Fruit fly (Drosophila melanogaster): ENCODE data around the gene CG31674.
A peak's percentile ranks its signal among the peaks of the same experiment; 100 is the strongest.

The CG31674 gene

dm6 chr2L:20811039-20811652 lies 19.9 kb upstream of the CG31674 start (continued):
- TF ChIP-seq CG6689 (GFP tag; IDR thresholded peaks at IDR 0.05) (peak; percentile 59), dati (GFP tag; IDR thresholded peaks at IDR 0.05) (no peak), E2f1 (GFP tag; IDR thresholded peaks at IDR 0.05) (peak; percentile 55; the same call in 1 of the 2 replicates), Bdp1 (GFP tag; optimal IDR thresholded peaks at IDR 0.05) (no peak), fru (optimal IDR thresholded peaks at IDR 0.05) (no peak), CG13624 (GFP tag; optimal IDR thresholded peaks at IDR 0.05) (peak; percentile 2), sob (GFP tag; IDR thresholded peaks at IDR 0.05) (no peak), CG13123 (GFP tag; optimal IDR thresholded peaks at IDR 0.05) (no peak), Optix (GFP tag; IDR thresholded peaks at IDR 0.05) (no peak; the same call in 2 of the 3 replicates), ac (GFP tag; optimal IDR thresholded peaks at IDR 0.05) (no peak), Ssrp (tag; optimal IDR thresholded peaks at IDR 0.05) (peak; percentile 46), CG1529 (GFP tag; optimal IDR thresholded peaks at IDR 0.05) (peak; percentile 19), CG4854 (GFP tag; optimal IDR thresholded peaks at IDR 0.05) (no peak), pan (optimal IDR thresholded peaks at IDR 0.05) (no peak), pan (GFP tag; optimal IDR thresholded peaks at IDR 0.05 in 1 of 2, IDR thresholded peaks at IDR 0.05 in 1 of 2) (peak in 1 of 2 experiments; percentile 61), CG18764 (GFP tag; optimal IDR thresholded peaks at IDR 0.05) (no peak), CG7556 (GFP tag; optimal IDR thresholded peaks at IDR 0.05) (peak; percentile 37), tio (GFP tag; optimal IDR thresholded peaks at IDR 0.05) (no peak), CG30403 (GFP tag; optimal IDR thresholded peaks at IDR 0.05) (peak; percentile 57), CG10147 (GFP tag; optimal IDR thresholded peaks at IDR 0.05) (no peak), wek (GFP tag; optimal IDR thresholded peaks at IDR 0.05) (peak; percentile 45), pfk (GFP tag; optimal IDR thresholded peaks at IDR 0.05) (no peak), Mrtf (GFP tag; IDR thresholded peaks at IDR 0.05) (no peak), CG15601 (tag; optimal IDR thresholded peaks at IDR 0.05) (peak; percentile 18), vvl (GFP tag; IDR thresholded peaks at IDR 0.05) (0 out of 2 replicates have a peak, but pooled peaks have one; percentile 51), CHES-1-like (GFP tag; optimal IDR thresholded peaks at IDR 0.05) (no peak), al (GFP tag; IDR thresholded peaks at IDR 0.05) (no peak), CG15479 (GFP tag; optimal IDR thresholded peaks at IDR 0.05) (no peak), CG11723 (GFP tag; optimal IDR thresholded peaks at IDR 0.05) (no peak), Xbp1 (GFP tag; optimal IDR thresholded peaks at IDR 0.05) (peak; percentile 52), gfzf (GFP tag; optimal IDR thresholded peaks at IDR 0.05) (no peak), CG7745 (tag; optimal IDR thresholded peaks at IDR 0.05) (no peak), Nf-YC (tag; optimal IDR thresholded peaks at IDR 0.05) (peak; percentile 13), esg (GFP tag; conservative IDR thresholded peaks at IDR 0.05) (peak; percentile 63), ssp (GFP tag; IDR thresholded peaks at IDR 0.05) (no peak), jing (GFP tag; optimal IDR thresholded peaks at IDR 0.05) (peak; percentile 10), Dll (GFP tag; IDR thresholded peaks at IDR 0.05; ENCODE audit: partially characterized antibody) (no peak), pita (GFP tag; optimal IDR thresholded peaks at IDR 0.05) (no peak), Nf-YA (GFP tag; IDR thresholded peaks at IDR 0.05) (no peak), gcm2 (GFP tag; optimal IDR thresholded peaks at IDR 0.05) (no peak), tna (GFP tag; IDR thresholded peaks at IDR 0.05; ENCODE audit: partially characterized antibody) (no peak), dmrt11E (tag; optimal IDR thresholded peaks at IDR 0.05) (no peak), Vsx1 (GFP tag; optimal IDR thresholded peaks at IDR 0.05) (no peak), CG3163 (GFP tag; optimal IDR thresholded peaks at IDR 0.05) (no peak), MTF-1 (GFP tag; optimal IDR thresholded peaks at IDR 0.05; ENCODE audit: borderline replicate concordance) (no peak), zf30C (GFP tag; optimal IDR thresholded peaks at IDR 0.05) (no peak), Ptx1 (GFP tag; IDR thresholded peaks at IDR 0.05) (peak; percentile 72), ato (GFP tag; IDR thresholded peaks at IDR 0.05; ENCODE audit: partially characterized antibody) (no peak), CG6254 (GFP tag; optimal IDR thresholded peaks at IDR 0.05) (no peak), ems (GFP tag; optimal IDR thresholded peaks at IDR 0.05) (peak; percentile 8), CG7928 (GFP tag; optimal IDR thresholded peaks at IDR 0.05) (no peak)

Measured in whole organism, embryonic.